Fruit fly (Drosophila melanogaster) whole organism, adult: ENCODE measurements around the gene CG7766.

ENCODE experiments used
- CG11617 ChIP-seq: fragments of 200-800 bp; sonication (Bioruptor generic); optimal IDR thresholded peaks from 2 replicates; lab custom pipeline; 2017; ENCODE audit warnings: mild to moderate bottlenecking, missing biosample characterization, missing genetic modification reagents, missing genetic modification characterization
- CG1620 ChIP-seq: fragments of 200-800 bp; sonication (Bioruptor generic); optimal IDR thresholded peaks from 2 replicates; lab custom pipeline; 2016; ENCODE audit warnings: missing biosample characterization, missing genetic modification characterization
- CG5204 ChIP-seq: fragments of 200-800 bp; sonication (Bioruptor generic); optimal IDR thresholded peaks from 2 replicates; lab custom pipeline; 2016; ENCODE audit warnings: missing biosample characterization, missing genetic modification characterization
- CG7045 ChIP-seq: fragments of 200-800 bp; sonication (Bioruptor generic); optimal IDR thresholded peaks from 2 replicates; lab custom pipeline; 2017; ENCODE audit warnings: missing biosample characterization, mild to moderate bottlenecking, missing genetic modification characterization
- Crg-1 ChIP-seq: fragments of 200-800 bp; sonication (Bioruptor generic); optimal IDR thresholded peaks from 2 replicates; lab custom pipeline; 2016; ENCODE audit warnings: missing biosample characterization, missing genetic modification characterization
- Mnt ChIP-seq: fragments of 200-800 bp; sonication (Bioruptor generic); optimal IDR thresholded peaks from 2 replicates; lab custom pipeline; 2016; ENCODE audit warnings: missing biosample characterization, mild to moderate bottlenecking, missing genetic modification characterization
- cic ChIP-seq: fragments of 200-800 bp; sonication (Bioruptor generic); optimal IDR thresholded peaks from 2 replicates; lab custom pipeline; 2017; ENCODE audit warnings: missing biosample characterization, mild to moderate bottlenecking, missing genetic modification characterization, moderate library complexity
- kay ChIP-seq: fragments of 200-800 bp; sonication (Bioruptor generic); peaks from one replicate; lab custom pipeline; 2016; ENCODE audit warnings: missing biosample characterization, missing genetic modification characterization, borderline replicate concordance
- pad ChIP-seq: fragments of 200-800 bp; sonication (Bioruptor generic); optimal IDR thresholded peaks from 3 replicates; lab custom pipeline; 2017; ENCODE audit warnings: missing biosample characterization, missing genetic modification characterization, mild to moderate bottlenecking, moderate library complexity, missing genetic modification reagents
- tj ChIP-seq: fragments of 200-800 bp; sonication (Bioruptor generic); optimal IDR thresholded peaks from 3 replicates; lab custom pipeline; 2017; ENCODE audit warnings: missing biosample characterization, mild to moderate bottlenecking, missing genetic modification characterization, moderate library complexity
- toe ChIP-seq: fragments of 200-800 bp; sonication (Bioruptor generic); optimal IDR thresholded peaks from 2 replicates; lab custom pipeline; 2016; ENCODE audit warnings: missing biosample characterization, missing genetic modification characterization

- TF ChIP-seq CG1620 (GFP tag; lab: Kevin White, UChicago) (no peak), tj (GFP tag; lab: Kevin White, UChicago) (no peak), CG7045 (GFP tag; lab: Kevin White, UChicago) (no peak), kay (GFP tag; lab: Kevin White, UChicago) (no peak), Mnt (GFP tag; lab: Kevin White, UChicago) (no peak), CG11617 (GFP tag; lab: Kevin White, UChicago) (no peak), cic (GFP tag; lab: Kevin White, UChicago) (no peak), Crg-1 (GFP tag; lab: Kevin White, UChicago) (no peak), CG5204 (GFP tag; lab: Kevin White, UChicago) (no peak), toe (GFP tag; lab: Kevin White, UChicago) (no peak), pad (GFP tag; lab: Kevin White, UChicago) (no peak)
These were observed 55.2 kb downstream of the CG7766 start for dm6 chrX:9048385-9048750.
